Fruit fly (Drosophila melanogaster) whole organism, embryonic: ENCODE measurements around the gene Ctr1A.

Source experiments
- Atf-2 ChIP-seq: fragments of 200-800 bp; sonication (Bioruptor generic); optimal IDR thresholded peaks from 2 replicates; lab custom pipeline; 2016; ENCODE audit warnings: missing biosample characterization, missing genetic modification characterization
- BtbVII ChIP-seq: fragments of 200-800 bp; sonication (Bioruptor generic); optimal IDR thresholded peaks from 3 replicates; lab custom pipeline; 2017; ENCODE audit warnings: missing biosample characterization, mild to moderate bottlenecking, missing genetic modification characterization
- CG10274 ChIP-seq: fragments of 200-800 bp; sonication (Bioruptor generic); optimal IDR thresholded peaks from 3 replicates; lab custom pipeline; 2017; ENCODE audit warnings: missing biosample characterization, mild to moderate bottlenecking, missing genetic modification characterization
- CG10543 ChIP-seq: fragments of 200-800 bp; sonication (Bioruptor generic); optimal IDR thresholded peaks from 3 replicates; lab custom pipeline; 2017; ENCODE audit warnings: missing biosample characterization, mild to moderate bottlenecking, missing genetic modification characterization, moderate library complexity
- CG11398 ChIP-seq: fragments of 200-800 bp; sonication (Bioruptor generic); optimal IDR thresholded peaks from 2 replicates; lab custom pipeline; 2016; ENCODE audit warnings: missing biosample characterization, missing genetic modification characterization
- CG12155 ChIP-seq: fragments of 200-800 bp; sonication (Bioruptor generic); optimal IDR thresholded peaks from 3 replicates; lab custom pipeline; 2016; ENCODE audit warnings: missing biosample characterization, missing genetic modification characterization
- CG12299 ChIP-seq: fragments of 200-800 bp; sonication (Bioruptor generic); optimal IDR thresholded peaks from 2 replicates; lab custom pipeline; 2018; ENCODE audit warnings: missing biosample characterization, mild to moderate bottlenecking, missing genetic modification characterization
- CG14667 ChIP-seq: fragments of 200-800 bp; sonication (Bioruptor generic); IDR thresholded peaks from 2 replicates; pipeline ENCODE4 v1.3.6; 2022; ENCODE audit warnings: missing biosample characterization, missing genetic modification characterization
- CG16813 ChIP-seq: fragments of 200-800 bp; sonication (Bioruptor generic); IDR thresholded peaks from 3 replicates; pipeline ENCODE4 v1.3.6; 2022; ENCODE audit warnings: missing biosample characterization, missing genetic modification characterization; ENCODE audit not compliant: partially characterized antibody
- CG17385 ChIP-seq: fragments of 200-800 bp; sonication (Bioruptor generic); optimal IDR thresholded peaks from 3 replicates; lab custom pipeline; 2018; ENCODE audit warnings: missing biosample characterization, mild to moderate bottlenecking, missing genetic modification characterization
- CG1832 ChIP-seq: fragments of 200-800 bp; sonication (Bioruptor generic); optimal IDR thresholded peaks from 2 replicates; lab custom pipeline; 2017; ENCODE audit warnings: missing biosample characterization, mild to moderate bottlenecking, missing genetic modification characterization, inconsistent platforms
- CG18764 ChIP-seq: fragments of 200-800 bp; sonication (Bioruptor generic); optimal IDR thresholded peaks from 3 replicates; lab custom pipeline; 2016; ENCODE audit warnings: missing biosample characterization, missing genetic modification characterization
- CG2199 ChIP-seq: fragments of 200-800 bp; sonication (Bioruptor generic); IDR thresholded peaks from 3 replicates; pipeline ENCODE4 v1.3.6; 2022; ENCODE audit warnings: missing biosample characterization, missing genetic modification characterization
- CG3065 ChIP-seq: fragments of 200-800 bp; sonication (Bioruptor generic); optimal IDR thresholded peaks from 2 replicates; lab custom pipeline; 2016; ENCODE audit warnings: missing biosample characterization, missing genetic modification characterization
- CG3163 ChIP-seq: fragments of 200-800 bp; sonication (Bioruptor generic); optimal IDR thresholded peaks from 3 replicates; lab custom pipeline; 2016; ENCODE audit warnings: missing biosample characterization, missing genetic modification characterization
- CG34376 ChIP-seq: fragments of 200-800 bp; sonication (Bioruptor generic); optimal IDR thresholded peaks from 2 replicates; lab custom pipeline; 2018; ENCODE audit warnings: missing biosample characterization, mild to moderate bottlenecking, missing genetic modification characterization
- CG4328 ChIP-seq: fragments of 200-800 bp; sonication (Bioruptor generic); optimal IDR thresholded peaks from 3 replicates; lab custom pipeline; 2017; ENCODE audit warnings: missing biosample characterization, missing genetic modification reagents, missing genetic modification characterization
- CG9727 ChIP-seq: fragments of 200-800 bp; sonication (Bioruptor generic); optimal IDR thresholded peaks from 3 replicates; lab custom pipeline; 2017; ENCODE audit warnings: missing biosample characterization, mild to moderate bottlenecking, missing genetic modification characterization
- Chrac-16 ChIP-seq: fragments of 200-800 bp; sonication (Bioruptor generic); optimal IDR thresholded peaks from 3 replicates; lab custom pipeline; 2016; ENCODE audit warnings: missing biosample characterization, missing genetic modification characterization
- CrebB ChIP-seq: fragments of 200-800 bp; sonication (Bioruptor generic); optimal IDR thresholded peaks from 3 replicates; lab custom pipeline; 2018; ENCODE audit warnings: missing biosample characterization, mild to moderate bottlenecking, missing genetic modification characterization
- D ChIP-seq, 2 experiments: fragments of 200-800 bp in 1 of 2; fragments of >200 bp in 1 of 2; sonication (Bioruptor generic) in 1 of 2; optimal IDR thresholded peaks; 2 replicates in 1 of 2; 3 replicates in 1 of 2; lab custom pipeline; 2017; ENCODE audit warnings: mild to moderate bottlenecking in 1 of 2, missing biosample characterization in 1 of 2, missing genetic modification characterization in 1 of 2, missing genetic modification reagents in 1 of 2
- D19B ChIP-seq: fragments of 200-800 bp; sonication (Bioruptor generic); optimal IDR thresholded peaks from 2 replicates; lab custom pipeline; 2017; ENCODE audit warnings: missing biosample characterization, mild to moderate bottlenecking, missing genetic modification characterization
- Deaf1 ChIP-seq: fragments of 200-800 bp; optimal IDR thresholded peaks from 3 replicates; lab custom pipeline; 2019; ENCODE audit warnings: missing biosample characterization, mild to moderate bottlenecking, missing genetic modification characterization, moderate library complexity
- Elba2 ChIP-seq: fragments of 200-800 bp; sonication (Bioruptor generic); optimal IDR thresholded peaks from 3 replicates; lab custom pipeline; 2016; ENCODE audit warnings: missing biosample characterization, missing genetic modification characterization
- HLH54F ChIP-seq: fragments of 200-800 bp; sonication (Bioruptor generic); optimal IDR thresholded peaks from 3 replicates; lab custom pipeline; 2016; ENCODE audit warnings: missing biosample characterization, missing genetic modification characterization
- Hr78 ChIP-seq, 2 experiments: fragments of 200-800 bp in 1 of 2; fragments of >200 bp in 1 of 2; sonication (Bioruptor generic) in 1 of 2; optimal IDR thresholded peaks; 2 replicates each; lab custom pipeline; 2017 to 2019; ENCODE audit warnings: missing biosample characterization in 2 of 2, missing genetic modification characterization in 2 of 2, mild to moderate bottlenecking in 1 of 2, moderate library complexity in 1 of 2
- Kr ChIP-seq: fragments of 200-800 bp; sonication (Bioruptor generic); optimal IDR thresholded peaks from 2 replicates; lab custom pipeline; 2017; ENCODE audit warnings: missing biosample characterization, mild to moderate bottlenecking, missing genetic modification characterization
- MBD-R2 ChIP-seq: fragments of 200-800 bp; sonication (Bioruptor generic); IDR thresholded peaks from 2 replicates; pipeline ENCODE4 v1.3.6; 2022; ENCODE audit warnings: missing biosample characterization, missing genetic modification characterization
- Med ChIP-seq: fragments of 200-800 bp; sonication (Bioruptor generic); peaks from one replicate; lab custom pipeline; 2016; ENCODE audit warnings: missing biosample characterization, missing genetic modification characterization, mild to moderate bottlenecking, inconsistent platforms, moderate library complexity
- Trl ChIP-seq, 3 experiments: fragments of >200 bp in 2 of 3; fragments of 200-800 bp in 1 of 3; sonication (Bioruptor generic) in 1 of 3; optimal IDR thresholded peaks; 2 replicates in 1 of 3; 3 replicates in 2 of 3; lab custom pipeline; 2016 to 2017; ENCODE audit warnings: missing biosample characterization in 1 of 3, missing genetic modification characterization in 1 of 3
- Vsx1 ChIP-seq: fragments of 200-800 bp; sonication (Bioruptor generic); optimal IDR thresholded peaks from 2 replicates; lab custom pipeline; 2017; ENCODE audit warnings: missing biosample characterization, mild to moderate bottlenecking, missing genetic modification characterization, missing genetic modification reagents
- Xrp1 ChIP-seq: fragments of 200-800 bp; sonication (Bioruptor generic); IDR thresholded peaks from 2 replicates; pipeline ENCODE4 v1.3.6; 2022; ENCODE audit warnings: missing biosample characterization, missing genetic modification characterization
- YL-1 ChIP-seq: fragments of 200-800 bp; sonication (Bioruptor generic); optimal IDR thresholded peaks from 3 replicates; lab custom pipeline; 2017; ENCODE audit warnings: missing biosample characterization, mild to moderate bottlenecking, missing genetic modification characterization
- ab ChIP-seq: fragments of 200-800 bp; sonication (Bioruptor generic); optimal IDR thresholded peaks from 2 replicates; lab custom pipeline; 2016; ENCODE audit warnings: missing biosample characterization, missing genetic modification characterization
- bsh ChIP-seq, 2 experiments: fragments of 200-800 bp; sonication (Bioruptor generic); optimal IDR thresholded peaks; 2 replicates each; lab custom pipeline; 2017 to 2018; ENCODE audit warnings: mild to moderate bottlenecking in 2 of 2, missing biosample characterization in 2 of 2, missing genetic modification characterization in 2 of 2, moderate library complexity in 1 of 2
- caup ChIP-seq: fragments of 200-800 bp; sonication (Bioruptor generic); optimal IDR thresholded peaks from 3 replicates; lab custom pipeline; 2017; ENCODE audit warnings: missing biosample characterization, mild to moderate bottlenecking, missing genetic modification characterization, moderate library complexity; ENCODE audit not compliant: severe bottlenecking
- cg ChIP-seq: fragments of 200-800 bp; sonication (Bioruptor generic); optimal IDR thresholded peaks from 3 replicates; lab custom pipeline; 2019; ENCODE audit warnings: missing biosample characterization, mild to moderate bottlenecking, missing genetic modification characterization, moderate library complexity
- chinmo ChIP-seq: fragments of 200-800 bp; sonication (Bioruptor generic); IDR thresholded peaks from 4 replicates; pipeline ENCODE4 v1.3.6; 2022; ENCODE audit warnings: missing biosample characterization, missing genetic modification characterization; ENCODE audit not compliant: partially characterized antibody
- chm ChIP-seq: fragments of 200-800 bp; sonication (Bioruptor generic); IDR thresholded peaks from 2 replicates; pipeline ENCODE4 v1.3.6; 2022; ENCODE audit warnings: missing biosample characterization, missing genetic modification characterization
- crp ChIP-seq, 2 experiments: fragments of 200-800 bp; sonication (Bioruptor generic); optimal IDR thresholded peaks; 2 replicates in 1 of 2; 3 replicates in 1 of 2; lab custom pipeline; 2017; ENCODE audit warnings: missing biosample characterization in 2 of 2, missing genetic modification characterization in 2 of 2, mild to moderate bottlenecking in 1 of 2, moderate library complexity in 1 of 2
- dm ChIP-seq: fragments of 200-800 bp; sonication (Bioruptor generic); optimal IDR thresholded peaks from 3 replicates; lab custom pipeline; 2016; ENCODE audit warnings: missing biosample characterization, missing genetic modification characterization
- hbn ChIP-seq: fragments of 200-800 bp; sonication (Bioruptor generic); IDR thresholded peaks from 2 replicates; pipeline ENCODE4 v1.3.6; 2022; ENCODE audit warnings: missing biosample characterization, missing genetic modification characterization; ENCODE audit not compliant: partially characterized antibody
- insv ChIP-seq, 2 experiments: fragments of 200-800 bp; sonication (Bioruptor generic); optimal IDR thresholded peaks; 3 replicates each; lab custom pipeline; 2016 to 2018; ENCODE audit warnings: missing biosample characterization in 2 of 2, missing genetic modification characterization in 2 of 2
- ranshi ChIP-seq: fragments of 200-800 bp; sonication (Bioruptor generic); IDR thresholded peaks from 2 replicates; pipeline ENCODE4 v1.3.6; 2022; ENCODE audit warnings: missing biosample characterization, missing genetic modification characterization
- repo ChIP-seq: fragments of 200-800 bp; sonication (Bioruptor generic); optimal IDR thresholded peaks from 2 replicates; lab custom pipeline; 2016; ENCODE audit warnings: missing biosample characterization, missing genetic modification characterization
- schlank ChIP-seq: fragments of 200-800 bp; sonication (Bioruptor generic); optimal IDR thresholded peaks from 2 replicates; lab custom pipeline; 2018; ENCODE audit warnings: missing biosample characterization, mild to moderate bottlenecking, missing genetic modification characterization
- slou ChIP-seq: fragments of 200-800 bp; sonication (Bioruptor generic); optimal IDR thresholded peaks from 3 replicates; lab custom pipeline; 2016; ENCODE audit warnings: missing biosample characterization, missing genetic modification characterization
- zf30C ChIP-seq: fragments of 200-800 bp; sonication (Bioruptor generic); optimal IDR thresholded peaks from 3 replicates; lab custom pipeline; 2018; ENCODE audit warnings: missing biosample characterization, mild to moderate bottlenecking, missing genetic modification characterization

Gene Ctr1A

DNA sequence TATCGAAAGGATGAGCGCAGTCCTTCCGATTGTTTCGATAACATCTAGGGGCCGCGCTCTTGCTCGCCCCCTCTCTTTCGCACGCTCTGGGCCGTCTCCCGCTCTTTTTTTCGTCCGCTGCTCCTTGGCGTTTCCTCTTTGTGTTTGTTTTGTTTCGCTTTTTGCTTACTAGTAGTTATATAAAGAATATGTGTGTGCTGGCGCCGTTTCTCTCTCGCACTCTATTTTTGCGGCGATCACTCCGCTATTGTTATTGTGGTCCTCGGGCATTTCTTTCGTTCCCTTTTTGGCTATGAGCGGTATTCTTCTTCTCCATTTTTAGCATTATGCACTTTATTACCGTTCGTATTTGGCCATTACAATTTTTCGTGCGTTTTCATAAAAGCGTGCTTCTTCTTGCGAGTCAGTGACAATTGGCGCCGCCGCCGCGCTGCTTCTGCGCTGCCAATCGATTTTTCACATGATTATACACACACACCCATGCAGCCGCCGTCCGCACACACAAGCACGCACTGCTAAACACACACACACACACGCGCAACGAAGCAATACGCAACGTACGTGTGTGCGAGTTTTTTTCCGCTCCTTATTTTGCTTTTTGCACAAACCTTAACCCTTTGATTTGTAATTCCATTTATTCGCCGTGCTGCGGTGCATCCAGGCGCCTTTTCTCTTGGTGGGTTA is 32.8 kb downstream of the Ctr1A start (continued):
- TF ChIP-seq CG12155 (GFP tag; lab: Kevin White, UChicago) (no peak), Hr78 (GFP tag; optimal IDR thresholded peaks at IDR 0.05; lab: Kevin White, UChicago) (no peak), cg (GFP tag; lab: Kevin White, UChicago) (peak; percentile 98), CG10543 (GFP tag; lab: Kevin White, UChicago) (peak; percentile 58), CG2199 (GFP tag; lab: Robert Waterston, UW) (no peak), CG11398 (GFP tag; lab: Kevin White, UChicago) (no peak), CG1832 (peak; percentile 34), CG12299 (tag; lab: Kevin White, UChicago) (no peak), chinmo (peak; percentile 43; the same call in 1 of the 4 replicates), Kr (GFP tag; lab: Kevin White, UChicago) (peak; percentile 42), CG10274 (no peak), Med (GFP tag; lab: Kevin White, UChicago) (peak; percentile 38), ranshi (GFP tag; lab: Robert Waterston, UW) (no peak), crp (GFP tag; optimal IDR thresholded peaks at IDR 0.05; lab: Kevin White, UChicago) (no peak), CG3065 (GFP tag; lab: Kevin White, UChicago) (no peak), D19B (GFP tag; lab: Kevin White, UChicago) (no peak), CG34376 (peak; percentile 44), HLH54F (GFP tag; lab: Kevin White, UChicago) (no peak), Atf-2 (GFP tag; lab: Kevin White, UChicago) (no peak), schlank (tag; lab: Kevin White, UChicago) (no peak), Deaf1 (tag; lab: Kevin White, UChicago) (no peak), caup (GFP tag; lab: Kevin White, UChicago) (no peak), D (optimal IDR thresholded peaks at IDR 0.05; lab: Kevin White, UChicago) (no peak), D (GFP tag; optimal IDR thresholded peaks at IDR 0.05; lab: Kevin White, UChicago) (no peak), slou (GFP tag; lab: Kevin White, UChicago) (no peak), CG17385 (peak; percentile 95), chm (no peak), Xrp1 (GFP tag; lab: Robert Waterston, UW) (no peak), BtbVII (no peak), Chrac-16 (GFP tag; lab: Kevin White, UChicago) (no peak), CG4328 (GFP tag; lab: Kevin White, UChicago) (peak; percentile 30), MBD-R2 (GFP tag; lab: Robert Waterston, UW) (peak; percentile 49; the same call in 1 of the 2 replicates), hbn (GFP tag; lab: Robert Waterston, UW) (no peak), zf30C (GFP tag; lab: Kevin White, UChicago) (no peak), CG3163 (GFP tag; lab: Kevin White, UChicago) (no peak), CG14667 (GFP tag; lab: Robert Waterston, UW) (no peak), repo (GFP tag; lab: Kevin White, UChicago) (no peak), Vsx1 (GFP tag; lab: Kevin White, UChicago) (no peak), ab (GFP tag; lab: Kevin White, UChicago) (no peak), Trl (optimal IDR thresholded peaks at IDR 0.05; lab: Kevin White, UChicago) (peak in 1 of 2 experiments; percentile 50), Trl (GFP tag; optimal IDR thresholded peaks at IDR 0.05; lab: Kevin White, UChicago) (no peak), dm (GFP tag; lab: Kevin White, UChicago) (peak; percentile 26), CG18764 (GFP tag; lab: Kevin White, UChicago) (no peak), Elba2 (GFP tag; lab: Kevin White, UChicago) (peak; percentile 37), CG9727 (GFP tag; lab: Kevin White, UChicago) (no peak), bsh (GFP tag; optimal IDR thresholded peaks at IDR 0.05; lab: Kevin White, UChicago) (peak in 1 of 2 experiments; percentile 54), insv (GFP tag; optimal IDR thresholded peaks at IDR 0.05; lab: Kevin White, UChicago) (peak in 1 of 2 experiments; percentile 4), CrebB (tag; lab: Kevin White, UChicago) (peak; percentile 42), CG16813 (GFP tag; lab: Robert Waterston, UW) (no peak), YL-1 (peak; percentile 80)
